Worm (Caenorhabditis elegans) whole organism, midembryonic: ENCODE data around the gene str-206.

Experiments
- T22C8.4 ChIP-seq: fragments of 200-800 bp; sonication (Bioruptor generic); IDR thresholded peaks from 2 replicates; pipeline ENCODE4 v1.3.6; 2022; ENCODE audit warnings: missing genetic modification characterization, missing compliant biosample characterization
- cog-1 ChIP-seq: sonication (generic microtip); optimal IDR thresholded peaks from 2 replicates; lab custom pipeline; 2016; ENCODE audit warnings: missing genetic modification characterization, missing compliant biosample characterization
- flt-1 ChIP-seq: fragments of 200-800 bp; sonication (Bioruptor generic); IDR thresholded peaks from 2 replicates; pipeline ENCODE4 v1.3.6; 2022; ENCODE audit warnings: missing genetic modification characterization, missing compliant biosample characterization
- klf-2 ChIP-seq: fragments of 200-800 bp; sonication (Bioruptor generic); conservative IDR thresholded peaks from 2 replicates; pipeline ENCODE4 v1.3.6; 2022; ENCODE audit warnings: missing genetic modification reagents, missing genetic modification characterization, missing compliant biosample characterization
- med-1 ChIP-seq: sonication (generic microtip); optimal IDR thresholded peaks from 2 replicates; lab custom pipeline; 2017; ENCODE audit warnings: missing genetic modification characterization, mild to moderate bottlenecking, missing compliant biosample characterization, antibody characterized with exemption, missing genetic modification reagents; ENCODE audit not compliant: insufficient read depth
- ref-1 ChIP-seq: fragments of 200-800 bp; sonication (Bioruptor generic); conservative IDR thresholded peaks from 2 replicates; pipeline ENCODE4 v1.3.6; 2022; ENCODE audit warnings: missing genetic modification reagents, missing genetic modification characterization, missing compliant biosample characterization
- tab-1 ChIP-seq: fragments of 200-800 bp; sonication (Bioruptor generic); IDR thresholded peaks from 2 replicates; pipeline ENCODE4 v1.3.6; 2022; ENCODE audit warnings: missing genetic modification characterization, missing compliant biosample characterization
- ztf-23 ChIP-seq: fragments of 200-800 bp; sonication (Bioruptor generic); IDR thresholded peaks from 2 replicates; pipeline ENCODE4 v1.3.6; 2022; ENCODE audit warnings: missing genetic modification reagents, missing genetic modification characterization, missing compliant biosample characterization
- ztf-29 ChIP-seq: fragments of 200-800 bp; sonication (Bioruptor generic); IDR thresholded peaks from 2 replicates; pipeline ENCODE4 v1.3.6; 2022; ENCODE audit warnings: missing genetic modification reagents, missing genetic modification characterization, missing compliant biosample characterization

The str-206 gene

DNA sequence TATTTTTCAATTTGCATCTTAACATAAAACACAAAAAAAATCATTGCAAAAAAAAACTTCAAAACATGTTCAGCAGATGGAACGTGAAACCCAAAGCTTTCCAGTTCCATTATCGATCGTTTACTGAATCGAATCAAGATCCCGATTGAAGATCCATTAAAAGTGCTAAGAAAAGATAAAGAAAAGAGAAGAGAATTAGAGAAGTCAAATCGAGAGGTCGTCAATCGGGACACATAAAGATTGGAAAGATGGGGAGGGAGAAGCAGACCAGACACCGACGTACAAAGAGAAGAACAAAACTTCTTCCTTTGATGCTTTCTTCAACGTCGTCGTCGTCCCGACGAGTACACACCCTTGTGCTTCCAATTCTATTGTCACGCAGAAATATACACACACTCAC, 15.0 kb downstream of the str-206 start:
- TF ChIP-seq klf-2 (no peak), T22C8.4 (GFP tag; lab: Robert Waterston, UW) (no peak), ref-1 (GFP tag; lab: Robert Waterston, UW) (no peak), flt-1 (no peak)

DNA sequence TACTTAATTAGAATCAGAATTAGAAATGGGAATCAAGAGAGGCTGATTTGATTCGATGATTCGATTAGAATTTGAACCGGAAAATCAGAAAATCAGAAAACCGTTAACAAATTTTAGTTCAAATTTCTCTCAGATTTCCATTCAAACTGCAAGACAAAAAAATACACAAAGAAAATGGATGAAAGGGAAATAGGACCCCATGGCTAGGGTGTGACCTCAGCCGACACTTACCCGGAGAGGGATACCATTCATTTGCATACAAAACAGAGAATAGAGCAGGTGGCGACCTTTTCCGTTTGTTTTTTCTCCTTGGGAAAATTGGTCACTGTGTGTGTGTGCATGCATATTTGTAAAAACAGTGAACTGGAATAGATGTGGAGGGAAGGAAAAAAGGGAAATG, 16.0 kb downstream of the str-206 start:
- no peak for TF ChIP-seq ref-1 (GFP tag; lab: Robert Waterston, UW)
- no peak for TF ChIP-seq tab-1 (GFP tag; lab: Robert Waterston, UW)
- no peak for TF ChIP-seq med-1 (GFP tag; lab: Kevin White, UChicago)

DNA sequence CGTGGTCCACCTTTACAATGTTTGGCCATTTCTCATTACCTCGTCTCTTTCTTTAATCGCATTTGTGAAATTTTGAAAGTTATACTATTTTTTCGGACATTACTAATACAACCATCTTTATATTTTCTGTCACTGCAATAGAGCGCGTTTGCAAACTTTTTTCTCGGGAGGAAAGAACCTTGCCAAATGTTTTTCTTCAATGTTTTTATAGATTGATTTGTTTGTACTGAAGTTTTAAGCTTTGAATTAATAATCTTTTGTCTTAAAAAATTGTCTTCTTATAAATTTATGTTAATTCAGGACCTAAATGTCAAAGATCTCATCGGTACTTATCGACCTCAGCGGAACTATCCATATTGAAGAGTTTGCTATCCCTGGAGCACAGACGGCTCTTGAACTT, 16.9 kb downstream of the str-206 start, which contains the start of gene K08B12.3:
TSS of gene K08B12.3 (plus strand) at position 301 of the 400 bp plus-strand sequence.
- TF ChIP-seq ztf-23: no peak
- no peak for TF ChIP-seq klf-2
- TF ChIP-seq med-1 (GFP tag; lab: Kevin White, UChicago): no peak
- TF ChIP-seq ztf-29 (GFP tag; lab: Robert Waterston, UW): no peak
- TF ChIP-seq ref-1 (GFP tag; lab: Robert Waterston, UW): no peak
- no peak for TF ChIP-seq flt-1
- no peak for TF ChIP-seq tab-1 (GFP tag; lab: Robert Waterston, UW)
- no peak for TF ChIP-seq T22C8.4 (GFP tag; lab: Robert Waterston, UW)
- no peak for TF ChIP-seq cog-1

DNA sequence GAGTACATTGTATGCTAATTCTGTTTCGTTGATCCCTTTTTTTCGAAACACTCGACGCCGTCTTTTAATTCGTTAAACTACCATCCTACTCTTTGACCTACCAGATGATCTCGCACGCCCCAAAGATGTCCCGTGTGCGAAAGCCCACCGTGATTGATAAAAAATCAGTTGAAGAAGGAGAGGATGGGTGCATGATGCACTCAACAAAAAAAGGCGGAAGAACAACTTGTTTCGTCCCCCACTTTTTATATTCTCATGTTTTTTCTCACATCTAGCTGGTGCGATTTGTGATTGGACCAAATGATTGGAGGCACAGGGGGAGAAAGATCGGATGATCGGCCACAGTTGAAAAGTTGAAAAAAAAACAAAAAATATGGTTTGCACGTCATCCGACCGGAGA, 20.4 kb downstream of the str-206 start:
- no peak for TF ChIP-seq ztf-23
- no peak for TF ChIP-seq tab-1 (GFP tag; lab: Robert Waterston, UW)
- TF ChIP-seq ref-1 (GFP tag; lab: Robert Waterston, UW): no peak
- TF ChIP-seq flt-1: no peak
- no peak for TF ChIP-seq med-1 (GFP tag; lab: Kevin White, UChicago)

DNA sequence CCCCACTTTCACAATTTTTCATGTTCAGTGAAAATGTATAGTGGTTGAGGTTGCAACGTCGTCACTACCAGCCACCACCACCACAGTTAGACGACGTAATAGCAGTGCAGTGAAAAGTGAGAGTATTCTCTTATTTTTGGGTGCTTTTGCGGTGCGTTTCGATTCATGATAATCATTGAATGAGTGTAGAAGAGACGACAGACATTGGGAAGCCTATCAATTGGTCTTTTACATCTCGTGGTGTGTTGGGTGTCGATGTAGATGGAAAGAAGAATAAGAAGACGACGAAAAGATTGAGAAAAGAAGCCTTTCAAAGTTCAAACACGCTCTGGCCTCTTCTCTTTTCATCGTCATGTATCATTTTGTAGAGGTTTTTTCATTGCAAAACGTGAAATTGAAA, 21.9 kb downstream of the str-206 start:
- no peak for TF ChIP-seq flt-1
- TF ChIP-seq tab-1 (GFP tag; lab: Robert Waterston, UW): no peak
- TF ChIP-seq ztf-29 (GFP tag; lab: Robert Waterston, UW): no peak
- no peak for TF ChIP-seq ztf-23
- no peak for TF ChIP-seq klf-2
- no peak for TF ChIP-seq ref-1 (GFP tag; lab: Robert Waterston, UW)
- TF ChIP-seq T22C8.4 (GFP tag; lab: Robert Waterston, UW): no peak
- no peak for TF ChIP-seq med-1 (GFP tag; lab: Kevin White, UChicago)
- no peak for TF ChIP-seq cog-1

DNA sequence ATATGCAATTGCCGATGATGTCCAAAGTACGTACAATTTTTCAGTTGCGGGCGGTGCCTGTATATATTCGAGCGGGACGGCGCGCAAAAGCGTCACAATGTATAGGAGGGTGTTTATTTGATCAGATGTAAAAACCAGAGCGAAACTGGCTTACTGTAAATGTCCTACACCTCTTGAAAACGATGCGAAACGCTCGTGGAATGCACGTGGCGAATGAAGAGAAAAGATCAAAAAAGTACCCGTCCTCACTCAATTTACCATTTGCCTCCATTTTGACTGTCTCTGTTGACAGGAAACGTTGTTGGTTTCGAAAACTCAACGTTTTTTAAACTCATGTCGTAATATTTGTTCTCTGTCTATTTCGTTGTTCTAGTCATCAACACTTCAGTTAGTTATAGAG, 22.8 kb downstream of the str-206 start:
- TF ChIP-seq ztf-29 (GFP tag; lab: Robert Waterston, UW) (no peak), med-1 (GFP tag; lab: Kevin White, UChicago) (no peak), flt-1 (no peak), klf-2 (no peak), ztf-23 (no peak), tab-1 (GFP tag; lab: Robert Waterston, UW) (no peak), cog-1 (no peak)

DNA sequence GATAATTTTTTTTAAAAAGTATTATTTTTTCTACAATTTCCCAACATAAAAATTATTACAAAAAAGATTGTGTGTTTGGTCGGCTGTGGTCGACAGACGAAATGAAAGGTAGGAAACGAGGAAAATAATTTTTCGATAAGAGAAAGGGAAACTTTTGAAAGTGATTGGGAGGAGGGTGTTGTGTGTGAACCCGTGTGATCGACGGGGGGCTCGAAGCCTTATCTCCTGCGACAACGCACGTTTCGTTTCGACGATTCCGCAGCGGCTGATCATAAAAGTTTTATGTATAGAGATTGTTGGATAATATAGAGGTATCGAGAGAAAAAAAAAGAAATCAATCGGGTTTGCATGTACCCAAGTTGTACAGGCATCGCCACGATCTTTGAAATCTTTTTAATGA, 25.3 kb downstream of the str-206 start:
- no peak for TF ChIP-seq med-1 (GFP tag; lab: Kevin White, UChicago)
- no peak for TF ChIP-seq ztf-29 (GFP tag; lab: Robert Waterston, UW)
- TF ChIP-seq T22C8.4 (GFP tag; lab: Robert Waterston, UW): no peak
- no peak for TF ChIP-seq tab-1 (GFP tag; lab: Robert Waterston, UW)
- TF ChIP-seq flt-1: no peak
- TF ChIP-seq ztf-23: no peak
- TF ChIP-seq cog-1: no peak
- TF ChIP-seq klf-2: no peak
- no peak for TF ChIP-seq ref-1 (GFP tag; lab: Robert Waterston, UW)

DNA sequence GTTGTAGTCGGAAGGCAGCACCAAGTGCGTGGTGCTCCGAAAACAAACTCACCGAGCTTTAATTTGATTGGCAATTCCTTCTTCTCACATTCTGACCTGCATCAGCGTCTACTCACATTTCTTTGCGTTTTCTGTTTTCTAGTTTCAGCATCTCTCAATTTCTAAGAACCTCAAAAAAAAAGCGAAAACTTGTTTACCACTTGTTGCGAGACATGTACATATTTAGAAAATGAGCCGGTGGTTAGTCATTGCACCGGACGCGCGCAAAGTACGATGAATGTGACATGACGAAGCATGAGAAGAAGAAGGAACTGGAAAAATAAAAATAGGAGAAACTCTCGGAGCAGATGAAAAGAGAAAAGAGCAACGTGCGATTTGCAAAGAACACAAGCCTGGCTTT, 26.7 kb downstream of the str-206 start:
- TF ChIP-seq ref-1 (GFP tag; lab: Robert Waterston, UW): no peak
- no peak for TF ChIP-seq ztf-23
- no peak for TF ChIP-seq ztf-29 (GFP tag; lab: Robert Waterston, UW)
- no peak for TF ChIP-seq klf-2
- TF ChIP-seq cog-1: no peak
- no peak for TF ChIP-seq tab-1 (GFP tag; lab: Robert Waterston, UW)
- no peak for TF ChIP-seq T22C8.4 (GFP tag; lab: Robert Waterston, UW)
- TF ChIP-seq med-1 (GFP tag; lab: Kevin White, UChicago): no peak
- TF ChIP-seq flt-1: no peak

DNA sequence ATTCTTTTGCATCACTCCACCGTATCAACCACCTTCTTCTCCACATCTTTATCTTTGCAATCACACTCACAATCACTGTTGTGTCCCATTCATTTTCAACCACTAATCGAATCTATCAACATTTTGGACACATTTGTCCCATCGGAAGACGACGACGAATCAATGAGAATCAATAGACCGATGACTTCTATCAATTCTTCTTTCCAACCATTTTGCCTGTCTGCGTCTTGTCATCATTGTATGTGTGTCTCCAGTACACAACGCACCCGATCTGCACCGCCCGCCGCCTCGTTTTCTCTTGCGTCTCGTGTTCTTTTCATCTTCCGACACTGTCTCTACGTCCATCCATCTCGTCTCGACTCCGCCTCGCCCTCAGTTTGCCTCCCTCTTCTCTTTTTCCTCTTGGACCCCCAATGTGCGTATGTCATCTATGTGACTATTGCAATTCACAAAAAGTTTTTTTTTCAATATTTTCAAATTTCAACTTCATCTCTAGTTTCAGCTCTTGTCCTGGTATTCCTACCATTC, 28.6 kb downstream of the str-206 start, which contains the start of gene dmd-7:
TSS of gene dmd-7 (plus strand) at position 478 of the 528 bp plus-strand sequence.
- no peak for TF ChIP-seq ref-1 (GFP tag; lab: Robert Waterston, UW)
- TF ChIP-seq tab-1 (GFP tag; lab: Robert Waterston, UW): 0 out of 2 replicates have a peak, but pooled peaks have one; percentile 9

DNA sequence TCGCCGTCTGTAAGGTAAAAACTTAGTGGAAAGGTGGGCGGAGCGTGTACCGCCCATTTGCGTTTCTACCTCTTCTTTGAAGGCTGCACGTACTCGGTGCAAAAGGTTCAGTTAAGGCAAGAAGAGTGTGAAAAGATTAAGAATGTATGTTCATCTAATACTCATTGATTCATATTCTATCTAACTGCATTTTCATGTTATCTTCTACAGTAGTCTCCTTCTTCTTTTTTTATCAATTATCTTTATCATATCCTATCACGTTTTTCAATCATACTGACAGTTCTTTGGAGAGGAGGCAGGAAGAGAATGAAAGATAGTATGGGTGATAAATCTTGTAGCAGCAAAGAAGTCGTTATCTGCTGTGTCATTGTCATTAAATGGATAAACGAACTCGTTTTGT, 29.5 kb downstream of the str-206 start:
- TF ChIP-seq ref-1 (GFP tag; lab: Robert Waterston, UW) (no peak), tab-1 (GFP tag; lab: Robert Waterston, UW) (no peak), ztf-23 (no peak), flt-1 (no peak), klf-2 (no peak), cog-1 (no peak), T22C8.4 (GFP tag; lab: Robert Waterston, UW) (no peak), med-1 (GFP tag; lab: Kevin White, UChicago) (no peak), ztf-29 (GFP tag; lab: Robert Waterston, UW) (no peak)

DNA sequence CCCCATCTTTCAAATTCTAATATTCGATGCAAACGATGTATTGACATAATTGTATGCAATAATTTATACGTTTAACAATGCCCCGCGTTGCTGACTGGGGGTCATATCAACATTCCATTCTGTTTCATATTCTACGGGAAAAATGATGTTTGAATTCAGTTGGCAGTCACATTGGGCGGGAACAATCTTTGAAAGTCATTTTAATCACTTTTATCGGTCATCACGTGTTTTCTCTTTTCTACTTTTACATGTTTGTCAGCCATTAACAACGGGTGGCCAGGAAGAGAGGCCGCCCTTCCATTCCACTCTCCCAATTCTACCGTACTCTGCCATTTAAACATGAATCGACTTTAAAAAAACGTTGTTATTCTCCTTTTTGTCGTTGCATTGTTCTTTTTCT, 30.8 kb downstream of the str-206 start:
- no peak for TF ChIP-seq ref-1 (GFP tag; lab: Robert Waterston, UW)
- TF ChIP-seq med-1 (GFP tag; lab: Kevin White, UChicago): no peak
- no peak for TF ChIP-seq T22C8.4 (GFP tag; lab: Robert Waterston, UW)
- no peak for TF ChIP-seq tab-1 (GFP tag; lab: Robert Waterston, UW)
- no peak for TF ChIP-seq cog-1
- no peak for TF ChIP-seq ztf-23
- TF ChIP-seq flt-1: no peak
- no peak for TF ChIP-seq ztf-29 (GFP tag; lab: Robert Waterston, UW)
- no peak for TF ChIP-seq klf-2
